Fruit fly (Drosophila melanogaster): ENCODE data around the gene Mocs2A.

Gene Mocs2A

dm6 chr3R:25127231-25127689 lies at the start of gene Mocs2A, which contains the start of the genes Mocs2B and Clbn:
Mocs2A (minus strand) TSS chr3R:25127359.
Mocs2B (minus strand) TSS chr3R:25127359.
Clbn (plus strand) TSS chr3R:25127502.
- TF ChIP-seq Hr83 (GFP tag; optimal IDR thresholded peaks at IDR 0.05; ENCODE audit: poor library complexity, severe bottlenecking) (no peak), jim (GFP tag; optimal IDR thresholded peaks at IDR 0.05) (no peak), CG32264 (GFP tag; optimal IDR thresholded peaks at IDR 0.05) (no peak), Hnf4 (GFP tag; optimal IDR thresholded peaks at IDR 0.05) (no peak), Myc (optimal IDR thresholded peaks at IDR 0.05) (no peak), Jra (GFP tag; optimal IDR thresholded peaks at IDR 0.05) (peak; percentile 14), ey (GFP tag; optimal IDR thresholded peaks at IDR 0.05) (no peak), OdsH (GFP tag; optimal IDR thresholded peaks at IDR 0.05) (no peak), h (GFP tag; optimal IDR thresholded peaks at IDR 0.05) (peak; percentile 12)

dm6 chr3R:25176517-25176916 lies 49.4 kb upstream of the Mocs2A start:
- TF ChIP-seq foxo (GFP tag; optimal IDR thresholded peaks at IDR 0.05) (peak in 1 of 2 experiments; percentile 11), jim (GFP tag; optimal IDR thresholded peaks at IDR 0.05) (no peak), ey (GFP tag; optimal IDR thresholded peaks at IDR 0.05) (no peak), Abd-B (GFP tag; optimal IDR thresholded peaks at IDR 0.05) (no peak)

- TF ChIP-seq fru (GFP tag; optimal IDR thresholded peaks at IDR 0.05) (peak; percentile 80), Myc (optimal IDR thresholded peaks at IDR 0.05) (no peak), brk (GFP tag; optimal IDR thresholded peaks at IDR 0.05) (peak; percentile 47), br (GFP tag; optimal IDR thresholded peaks at IDR 0.05) (peak; percentile 70), Hnf4 (GFP tag; optimal IDR thresholded peaks at IDR 0.05) (peak; percentile 56), Rel (GFP tag; optimal IDR thresholded peaks at IDR 0.05) (no peak), Rel (tag; optimal IDR thresholded peaks at IDR 0.05) (peak; percentile 2), h (GFP tag; optimal IDR thresholded peaks at IDR 0.05) (peak; percentile 59), foxo (GFP tag; optimal IDR thresholded peaks at IDR 0.05) (peak in 1 of 2 experiments; percentile 79), psq (GFP tag; optimal IDR thresholded peaks at IDR 0.05) (peak; percentile 67), HLH106 (tag; optimal IDR thresholded peaks at IDR 0.05) (peak; percentile 78), dmrt93B (GFP tag; optimal IDR thresholded peaks at IDR 0.05) (peak; percentile 64), Dif (GFP tag; optimal IDR thresholded peaks at IDR 0.05; ENCODE audit: partially characterized antibody) (no peak), pan (optimal IDR thresholded peaks at IDR 0.05) (peak; percentile 46), sv (GFP tag; optimal IDR thresholded peaks at IDR 0.05) (no peak), Sp1 (GFP tag; optimal IDR thresholded peaks at IDR 0.05) (peak; percentile 70), Jra (GFP tag; optimal IDR thresholded peaks at IDR 0.05) (peak; percentile 18), CG9705 (GFP tag; optimal IDR thresholded peaks at IDR 0.05) (peak; percentile 39), lola (GFP tag; optimal IDR thresholded peaks at IDR 0.05) (no peak), usp (GFP tag; optimal IDR thresholded peaks at IDR 0.05) (no peak), OdsH (GFP tag; optimal IDR thresholded peaks at IDR 0.05) (peak; percentile 64), Hr78 (GFP tag; optimal IDR thresholded peaks at IDR 0.05) (no peak), Abd-B (GFP tag; optimal IDR thresholded peaks at IDR 0.05) (no peak), ey (GFP tag; optimal IDR thresholded peaks at IDR 0.05) (peak; percentile 78), woc (GFP tag; optimal IDR thresholded peaks at IDR 0.05) (peak; percentile 87), Hr83 (GFP tag; optimal IDR thresholded peaks at IDR 0.05; ENCODE audit: poor library complexity, severe bottlenecking) (no peak), rgr (GFP tag; optimal IDR thresholded peaks at IDR 0.05) (peak; percentile 57)
Measured at dm6 chr3R:25174244-25174643, 47.1 kb upstream of the Mocs2A start.

- TF ChIP-seq sage (GFP tag; optimal IDR thresholded peaks at IDR 0.05), result no peak
- no peak for TF ChIP-seq sv (GFP tag; optimal IDR thresholded peaks at IDR 0.05)
- TF ChIP-seq Hnf4 (GFP tag; optimal IDR thresholded peaks at IDR 0.05), result no peak
- TF ChIP-seq rgr (GFP tag; optimal IDR thresholded peaks at IDR 0.05), result no peak
- no peak for TF ChIP-seq Dif (GFP tag; optimal IDR thresholded peaks at IDR 0.05; ENCODE audit: partially characterized antibody)
- TF ChIP-seq Dfd (GFP tag; optimal IDR thresholded peaks at IDR 0.05), result no peak
- no peak for TF ChIP-seq usp (GFP tag; optimal IDR thresholded peaks at IDR 0.05)
- TF ChIP-seq tai (GFP tag; optimal IDR thresholded peaks at IDR 0.05), result no peak
- no peak for TF ChIP-seq dsf (GFP tag; optimal IDR thresholded peaks at IDR 0.05; ENCODE audit: borderline replicate concordance)
- TF ChIP-seq CG9705 (GFP tag; optimal IDR thresholded peaks at IDR 0.05), result no peak
- no peak for TF ChIP-seq CrebA (GFP tag; optimal IDR thresholded peaks at IDR 0.05; ENCODE audit: borderline replicate concordance)
- TF ChIP-seq Vsx2 (GFP tag; optimal IDR thresholded peaks at IDR 0.05; ENCODE audit: partially characterized antibody), result no peak
- TF ChIP-seq HLH106 (tag; optimal IDR thresholded peaks at IDR 0.05), result no peak
- TF ChIP-seq jim (GFP tag; optimal IDR thresholded peaks at IDR 0.05), result no peak
- TF ChIP-seq Sp1 (GFP tag; optimal IDR thresholded peaks at IDR 0.05), result no peak
- TF ChIP-seq br (GFP tag; optimal IDR thresholded peaks at IDR 0.05), result no peak
- TF ChIP-seq Jra (GFP tag; optimal IDR thresholded peaks at IDR 0.05), result no peak
- no peak for TF ChIP-seq ey (GFP tag; optimal IDR thresholded peaks at IDR 0.05)
- TF ChIP-seq psq (GFP tag; optimal IDR thresholded peaks at IDR 0.05), result no peak
Measured at dm6 chr3R:25172976-25173375, 45.8 kb upstream of the Mocs2A start.
